Worm (Caenorhabditis elegans) whole organism, L4 larva: ENCODE data around the gene eng-1.

Source experiments
- F26F4.8 ChIP-seq: fragments of 200-800 bp; sonication (Bioruptor generic); conservative IDR thresholded peaks from 2 replicates; pipeline ENCODE4 v1.3.6; 2022; ENCODE audit warnings: missing genetic modification characterization, missing compliant biosample characterization
- F44E2.7 ChIP-seq: fragments of 200-800 bp; sonication (Bioruptor generic); IDR thresholded peaks from 2 replicates; pipeline ENCODE4 v2.1.2; 2022; ENCODE audit warnings: missing genetic modification characterization, missing compliant biosample characterization
- F49E8.2 ChIP-seq: sonication (generic microtip); optimal IDR thresholded peaks from 2 replicates; lab custom pipeline; 2016; ENCODE audit warnings: missing compliant biosample characterization, mild to moderate bottlenecking, missing genetic modification characterization, borderline replicate concordance
- Y48G9A.11 ChIP-seq: fragments of 200-800 bp; sonication (Bioruptor generic); IDR thresholded peaks from 2 replicates; pipeline ENCODE4 v1.3.6; 2022; ENCODE audit warnings: missing genetic modification reagents, missing genetic modification characterization, missing compliant biosample characterization
- Y75B8A.6 ChIP-seq: fragments of 200-800 bp; sonication (Bioruptor generic); IDR thresholded peaks from 2 replicates; pipeline ENCODE4 v1.3.6; 2022; ENCODE audit warnings: missing genetic modification reagents, missing genetic modification characterization, missing compliant biosample characterization
- ZK337.2 ChIP-seq: fragments of 200-800 bp; sonication (Bioruptor generic); IDR thresholded peaks from 2 replicates; pipeline ENCODE4 v1.3.6; 2022; ENCODE audit warnings: missing genetic modification reagents, missing genetic modification characterization, missing compliant biosample characterization
- ama-1 ChIP-seq: fragments of 150-350 bp; optimal IDR thresholded peaks from 2 replicates; lab custom pipeline; 2014; ENCODE audit warnings: inconsistent platforms, mixed read lengths
- attf-4 ChIP-seq: sonication (generic microtip); optimal IDR thresholded peaks from 3 replicates; lab custom pipeline; 2017; ENCODE audit warnings: missing biosample characterization, missing genetic modification characterization
- ceh-28 ChIP-seq: fragments of 150-350 bp; optimal IDR thresholded peaks from 2 replicates; lab custom pipeline; 2014; ENCODE audit warnings: missing biosample characterization, missing genetic modification reagents, missing genetic modification characterization
- ceh-44 ChIP-seq: fragments of 200-800 bp; sonication (Bioruptor generic); IDR thresholded peaks from 2 replicates; pipeline ENCODE4 v1.3.6; 2022; ENCODE audit warnings: missing genetic modification reagents, missing genetic modification characterization, missing compliant biosample characterization
- cey-2 ChIP-seq: sonication (generic microtip); optimal IDR thresholded peaks from 3 replicates; lab custom pipeline; 2017; ENCODE audit warnings: missing genetic modification characterization, mild to moderate bottlenecking, missing compliant biosample characterization, antibody characterized with exemption, borderline replicate concordance; ENCODE audit not compliant: insufficient read depth
- daf-16 ChIP-seq, 3 experiments: sonication (generic microtip); optimal IDR thresholded peaks; 2 replicates each; lab custom pipeline; 2016 to 2017; ENCODE audit warnings: missing genetic modification characterization in 3 of 3, missing genetic modification reagents in 3 of 3, mild to moderate bottlenecking in 2 of 3, missing compliant biosample characterization in 2 of 3, missing biosample characterization in 1 of 3, moderate library complexity in 1 of 3
- daf-8 ChIP-seq: fragments of 200-800 bp; sonication (Bioruptor generic); IDR thresholded peaks from 2 replicates; pipeline ENCODE4 v1.3.6; 2022; ENCODE audit warnings: missing genetic modification characterization, missing compliant biosample characterization
- dmd-6 ChIP-seq: fragments of 200-800 bp; sonication (Bioruptor generic); IDR thresholded peaks from 2 replicates; pipeline ENCODE4 v1.3.6; 2022; ENCODE audit warnings: missing genetic modification reagents, missing genetic modification characterization, missing compliant biosample characterization
- dmd-8 ChIP-seq: fragments of 200-800 bp; sonication (Bioruptor generic); IDR thresholded peaks from 2 replicates; pipeline ENCODE4 v1.3.6; 2022; ENCODE audit warnings: missing genetic modification characterization, missing compliant biosample characterization
- dpl-1 ChIP-seq: fragments of 150-350 bp; optimal IDR thresholded peaks from 2 replicates; lab custom pipeline; 2014; ENCODE audit warnings: missing biosample characterization, missing genetic modification reagents, missing genetic modification characterization
- dve-1 ChIP-seq: sonication (generic microtip); optimal IDR thresholded peaks from 2 replicates; lab custom pipeline; 2017; ENCODE audit warnings: antibody characterized with exemption, mild to moderate bottlenecking, missing genetic modification characterization, missing compliant biosample characterization; ENCODE audit not compliant: insufficient read depth
- egl-27 ChIP-seq: sonication (generic microtip); optimal IDR thresholded peaks from 3 replicates; lab custom pipeline; 2017; ENCODE audit warnings: missing biosample characterization, missing genetic modification reagents, missing genetic modification characterization
- egl-43 ChIP-seq: fragments of 200-800 bp; sonication (Bioruptor generic); IDR thresholded peaks from 2 replicates; pipeline ENCODE4 v1.3.6; 2022; ENCODE audit warnings: missing genetic modification reagents, missing genetic modification characterization, missing compliant biosample characterization
- hif-1 ChIP-seq, 2 experiments: sonication (generic microtip); optimal IDR thresholded peaks; 2 replicates each; lab custom pipeline; 2016 to 2017; ENCODE audit warnings: missing compliant biosample characterization in 2 of 2, missing genetic modification characterization in 2 of 2, missing genetic modification reagents in 2 of 2, missing genotype in 2 of 2, mild to moderate bottlenecking in 1 of 2
- hlh-11 ChIP-seq: fragments of 200-800 bp; sonication (Bioruptor generic); optimal IDR thresholded peaks from 2 replicates; lab custom pipeline; 2018; ENCODE audit warnings: mild to moderate bottlenecking, missing genetic modification characterization, missing compliant biosample characterization
- hlh-30 ChIP-seq: sonication (generic microtip); optimal IDR thresholded peaks from 2 replicates; lab custom pipeline; 2017; ENCODE audit warnings: antibody characterized with exemption, mild to moderate bottlenecking, missing genetic modification characterization, missing compliant biosample characterization; ENCODE audit not compliant: insufficient read depth
- hmg-1.1 ChIP-seq: fragments of 200-800 bp; sonication (Bioruptor generic); IDR thresholded peaks from 2 replicates; pipeline ENCODE4 v1.3.6; 2022; ENCODE audit warnings: missing genetic modification reagents, missing genetic modification characterization, missing compliant biosample characterization
- jun-1 ChIP-seq: fragments of 150-350 bp; optimal IDR thresholded peaks from 2 replicates; lab custom pipeline; 2014; ENCODE audit warnings: missing biosample characterization, missing genetic modification reagents, missing genetic modification characterization
- lim-7 ChIP-seq: fragments of 200-800 bp; sonication (Bioruptor generic); IDR thresholded peaks from 2 replicates; pipeline ENCODE4 v1.3.6; 2022; ENCODE audit warnings: missing genetic modification characterization, missing compliant biosample characterization
- lin-13 ChIP-seq: fragments of 150-350 bp; optimal IDR thresholded peaks from 2 replicates; lab custom pipeline; 2014; ENCODE audit warnings: missing biosample characterization, missing genetic modification reagents, missing genetic modification characterization
- lin-38 ChIP-seq: fragments of 200-800 bp; sonication (Bioruptor generic); IDR thresholded peaks from 2 replicates; pipeline ENCODE4 v1.3.6; 2022; ENCODE audit warnings: missing genetic modification reagents, missing genetic modification characterization, missing compliant biosample characterization
- lsy-2 ChIP-seq, 2 experiments: fragments of 150-350 bp in 1 of 2; sonication (generic microtip) in 1 of 2; optimal IDR thresholded peaks; 2 replicates each; lab custom pipeline; 2014 to 2017; ENCODE audit warnings: missing biosample characterization in 2 of 2, missing genetic modification characterization in 2 of 2
- madf-5 ChIP-seq, 2 experiments: fragments of 200-800 bp; sonication (Bioruptor generic); IDR thresholded peaks; 2 replicates each; pipeline ENCODE4 v1.3.6; 2022; ENCODE audit warnings: missing compliant biosample characterization in 2 of 2, missing genetic modification characterization in 2 of 2
- madf-9 ChIP-seq: fragments of 200-800 bp; sonication (Bioruptor generic); conservative IDR thresholded peaks from 2 replicates; pipeline ENCODE4 v1.3.6; 2022; ENCODE audit warnings: missing genetic modification reagents, missing genetic modification characterization, missing compliant biosample characterization
- mdl-1 ChIP-seq, 2 experiments: fragments of 150-350 bp in 1 of 2; sonication (generic microtip) in 1 of 2; optimal IDR thresholded peaks; 2 replicates each; lab custom pipeline; 2014 to 2017; ENCODE audit warnings: missing biosample characterization in 2 of 2, missing genetic modification characterization in 2 of 2
- mes-2 ChIP-seq: sonication (generic microtip); optimal IDR thresholded peaks from 2 replicates; lab custom pipeline; 2016; ENCODE audit warnings: missing genotype, mild to moderate bottlenecking, missing genetic modification characterization, missing compliant biosample characterization; ENCODE audit not compliant: poor library complexity, severe bottlenecking
- mxl-2 ChIP-seq: fragments of 200-800 bp; sonication (Bioruptor generic); conservative IDR thresholded peaks from 2 replicates; pipeline ENCODE4 v1.3.6; 2022; ENCODE audit warnings: missing genetic modification reagents, missing genetic modification characterization, missing compliant biosample characterization
- nhr-237 ChIP-seq: sonication (generic microtip); optimal IDR thresholded peaks from 2 replicates; lab custom pipeline; 2017; ENCODE audit warnings: missing biosample characterization, missing genetic modification characterization
- nhr-25 ChIP-seq: sonication (generic microtip); optimal IDR thresholded peaks from 2 replicates; lab custom pipeline; 2017; ENCODE audit warnings: missing genetic modification characterization, mild to moderate bottlenecking, missing compliant biosample characterization, antibody characterized with exemption, moderate library complexity, borderline replicate concordance; ENCODE audit not compliant: insufficient read depth
- php-3 ChIP-seq: fragments of 200-800 bp; sonication (Bioruptor generic); IDR thresholded peaks from 2 replicates; pipeline ENCODE4 v1.3.6; 2022; ENCODE audit warnings: missing genetic modification reagents, missing genetic modification characterization, missing compliant biosample characterization
- pqm-1 ChIP-seq: sonication (generic microtip); optimal IDR thresholded peaks from 2 replicates; lab custom pipeline; 2017; ENCODE audit warnings: missing biosample characterization, missing genetic modification characterization
- rbr-2 ChIP-seq: sonication (generic microtip); optimal IDR thresholded peaks from 2 replicates; lab custom pipeline; 2016; ENCODE audit warnings: missing genotype, missing genetic modification characterization, missing compliant biosample characterization
- sdz-12 ChIP-seq: fragments of 200-800 bp; sonication (Bioruptor generic); optimal IDR thresholded peaks from 2 replicates; lab custom pipeline; 2018; ENCODE audit warnings: mild to moderate bottlenecking, missing genetic modification characterization, missing compliant biosample characterization
- set-16 ChIP-seq: fragments of 200-800 bp; sonication (Bioruptor generic); IDR thresholded peaks from 2 replicates; pipeline ENCODE4 v1.3.6; 2022; ENCODE audit warnings: missing genetic modification reagents, missing genetic modification characterization, missing compliant biosample characterization
- tag-97 ChIP-seq: fragments of 200-800 bp; sonication (Bioruptor generic); IDR thresholded peaks from 2 replicates; pipeline ENCODE4 v1.3.6; 2022; ENCODE audit warnings: missing genetic modification characterization, missing compliant biosample characterization
- vab-7 ChIP-seq: fragments of 200-800 bp; sonication (Bioruptor generic); IDR thresholded peaks from 2 replicates; pipeline ENCODE4 v1.3.6; 2022; ENCODE audit warnings: missing genetic modification reagents, missing genetic modification characterization, missing compliant biosample characterization
- zfp-2 ChIP-seq: sonication (generic microtip); optimal IDR thresholded peaks from 2 replicates; lab custom pipeline; 2016; ENCODE audit warnings: mild to moderate bottlenecking, missing genetic modification characterization, missing compliant biosample characterization
- zip-11 ChIP-seq: fragments of 200-800 bp; sonication (Bioruptor generic); IDR thresholded peaks from 2 replicates; pipeline ENCODE4 v1.3.6; 2022; ENCODE audit warnings: missing genetic modification characterization, missing compliant biosample characterization

eng-1 gene

ce11 chrIII:5876867-5877641 lies 8.8 kb upstream of the eng-1 start (continued):
- TF ChIP-seq hmg-1.1 (GFP tag; lab: Robert Waterston, UW) (0 out of 2 replicates have a peak, but pooled peaks have one; percentile 12), ceh-28 (no peak), daf-8 (GFP tag; lab: Robert Waterston, UW) (no peak), mxl-2 (GFP tag; lab: Robert Waterston, UW) (no peak), nhr-25 (tag; lab: Kevin White, UChicago) (no peak), hlh-30 (tag; lab: Kevin White, UChicago) (peak; percentile 83), php-3 (GFP tag; lab: Robert Waterston, UW) (0 out of 2 replicates have a peak, but pooled peaks have one; percentile 18), daf-16 (GFP tag; optimal IDR thresholded peaks at IDR 0.05; lab: Kevin White, UChicago) (no peak), daf-16 (tag; optimal IDR thresholded peaks at IDR 0.05; lab: Kevin White, UChicago) (peak; percentile 61), ZK337.2 (GFP tag; lab: Robert Waterston, UW) (no peak)

- TF ChIP-seq php-3 (GFP tag; lab: Robert Waterston, UW) (no peak), F49E8.2 (no peak), F44E2.7 (GFP tag; lab: Robert Waterston, UW) (no peak), egl-27 (tag; lab: Kevin White, UChicago) (no peak), ZK337.2 (GFP tag; lab: Robert Waterston, UW) (0 out of 2 replicates have a peak, but pooled peaks have one; percentile 19), dve-1 (tag; lab: Kevin White, UChicago) (peak; percentile 12), madf-5 (GFP tag; IDR thresholded peaks at IDR 0.05; lab: Robert Waterston, UW) (no peak), dmd-8 (no peak), attf-4 (tag; lab: Kevin White, UChicago) (no peak), nhr-237 (tag; lab: Kevin White, UChicago) (no peak), Y75B8A.6 (GFP tag; lab: Robert Waterston, UW) (no peak), hif-1 (tag; optimal IDR thresholded peaks at IDR 0.05; lab: Kevin White, UChicago) (peak in 1 of 2 experiments; percentile 56), mdl-1 (tag; optimal IDR thresholded peaks at IDR 0.05; lab: Kevin White, UChicago) (peak in 1 of 2 experiments; percentile 21), ama-1 (peak; percentile 97), Y48G9A.11 (peak; percentile 37; the same call in 1 of the 2 replicates), sdz-12 (GFP tag; lab: Kevin White, UChicago) (no peak), ceh-44 (GFP tag; lab: Robert Waterston, UW) (no peak), dmd-6 (GFP tag; lab: Robert Waterston, UW) (peak; percentile 13; the same call in 1 of the 2 replicates), madf-9 (GFP tag; lab: Robert Waterston, UW) (peak; percentile 40; the same call in 1 of the 2 replicates), ceh-28 (no peak), zfp-2 (tag; lab: Kevin White, UChicago) (no peak), egl-43 (peak; percentile 59; the same call in 1 of the 2 replicates), hlh-11 (peak; percentile 32), pqm-1 (tag; lab: Kevin White, UChicago) (no peak), cey-2 (tag; lab: Kevin White, UChicago) (no peak), set-16 (GFP tag; lab: Robert Waterston, UW) (no peak), lim-7 (GFP tag; lab: Robert Waterston, UW) (0 out of 2 replicates have a peak, but pooled peaks have one; percentile 27), F26F4.8 (GFP tag; lab: Robert Waterston, UW) (no peak), mes-2 (tag; lab: Kevin White, UChicago) (peak; percentile 12), lin-13 (GFP tag; lab: Kevin White, UChicago) (peak; percentile 32), dpl-1 (GFP tag; lab: Kevin White, UChicago) (peak; percentile 28), zip-11 (GFP tag; lab: Robert Waterston, UW) (no peak), daf-8 (GFP tag; lab: Robert Waterston, UW) (no peak), rbr-2 (tag; lab: Kevin White, UChicago) (no peak), vab-7 (GFP tag; lab: Robert Waterston, UW) (no peak), lin-38 (peak; percentile 76), lsy-2 (tag; optimal IDR thresholded peaks at IDR 0.05; lab: Kevin White, UChicago) (no peak), jun-1 (tag; lab: Kevin White, UChicago) (no peak), tag-97 (GFP tag; lab: Robert Waterston, UW) (no peak)
Observed at ce11 chrIII:5876140-5876675, 7.9 kb upstream of the eng-1 start, which contains the start of gene aldo-2. Gene aldo-2, minus strand, starts transcription at chrIII:5876625.
